Worm (Caenorhabditis elegans) whole organism, young adult: ENCODE data around the gene K06H7.8.

Experiments
- B0261.1 ChIP-seq: sonication (generic microtip); optimal IDR thresholded peaks from 2 replicates; lab custom pipeline; 2016; ENCODE audit warnings: mild to moderate bottlenecking, missing genetic modification characterization, moderate library complexity, missing compliant biosample characterization
- C06A6.2 ChIP-seq: fragments of 200-800 bp; sonication (Bioruptor generic); conservative IDR thresholded peaks from 2 replicates; pipeline ENCODE4 v1.3.6; 2022; ENCODE audit warnings: missing genetic modification characterization, missing compliant biosample characterization
- F10E7.11 ChIP-seq: sonication (generic microtip); optimal IDR thresholded peaks from 2 replicates; lab custom pipeline; 2017; ENCODE audit warnings: mild to moderate bottlenecking, missing genetic modification characterization, moderate library complexity, missing compliant biosample characterization
- F39B2.1 ChIP-seq: fragments of 200-800 bp; sonication (Bioruptor generic); IDR thresholded peaks from 2 replicates; pipeline ENCODE4 v1.3.6; 2022; ENCODE audit warnings: missing genetic modification reagents, missing genetic modification characterization, missing compliant biosample characterization
- F52B5.7 ChIP-seq: sonication (generic microtip); optimal IDR thresholded peaks from 2 replicates; lab custom pipeline; 2016; ENCODE audit warnings: mild to moderate bottlenecking, missing genetic modification characterization, missing compliant biosample characterization
- K11D2.4 ChIP-seq: fragments of 200-800 bp; sonication (Bioruptor generic); IDR thresholded peaks from 2 replicates; pipeline ENCODE4 v1.3.6; 2022; ENCODE audit warnings: missing genetic modification reagents, missing genetic modification characterization, missing compliant biosample characterization
- T07F8.4 ChIP-seq: sonication (generic microtip); optimal IDR thresholded peaks from 2 replicates; lab custom pipeline; 2016; ENCODE audit warnings: mild to moderate bottlenecking, missing genetic modification characterization, moderate library complexity, missing compliant biosample characterization
- T26A5.8 ChIP-seq: sonication (generic microtip); optimal IDR thresholded peaks from 2 replicates; lab custom pipeline; 2016; ENCODE audit warnings: missing genetic modification characterization, missing compliant biosample characterization
- Y56A3A.18 ChIP-seq: fragments of 200-800 bp; sonication (Bioruptor generic); IDR thresholded peaks from 2 replicates; pipeline ENCODE4 v1.3.6; 2022; ENCODE audit warnings: missing genetic modification reagents, missing genetic modification characterization, missing compliant biosample characterization
- akir-1 ChIP-seq: fragments of 200-800 bp; sonication (Bioruptor generic); optimal IDR thresholded peaks from 2 replicates; lab custom pipeline; 2018; ENCODE audit warnings: mild to moderate bottlenecking, missing genetic modification characterization, moderate library complexity, missing compliant biosample characterization
- atf-7 ChIP-seq: sonication (generic microtip); optimal IDR thresholded peaks from 2 replicates; lab custom pipeline; 2017; ENCODE audit warnings: mild to moderate bottlenecking, missing genetic modification characterization, missing compliant biosample characterization
- athp-1 ChIP-seq: sonication (generic microtip); optimal IDR thresholded peaks from 2 replicates; lab custom pipeline; 2017; ENCODE audit warnings: mild to moderate bottlenecking, missing genetic modification characterization, missing compliant biosample characterization
- bed-2 ChIP-seq: fragments of 200-800 bp; sonication (Bioruptor generic); IDR thresholded peaks from 2 replicates; pipeline ENCODE4 v1.3.6; 2022; ENCODE audit warnings: missing genetic modification reagents, missing genetic modification characterization, missing compliant biosample characterization
- cebp-1 ChIP-seq, 2 experiments: fragments of 200-800 bp in 1 of 2; sonication (Bioruptor generic) in 1 of 2; sonication (generic microtip) in 1 of 2; IDR thresholded peaks in 1 of 2; optimal IDR thresholded peaks in 1 of 2; 2 replicates each; pipeline versions ENCODE4 v1.3.6 to Lab custom; 2017 to 2022; ENCODE audit warnings: missing compliant biosample characterization in 2 of 2, missing genetic modification characterization in 2 of 2, mild to moderate bottlenecking in 1 of 2, missing genetic modification reagents in 1 of 2, moderate library complexity in 1 of 2
- cebp-2 ChIP-seq: fragments of 200-800 bp; sonication (Bioruptor generic); IDR thresholded peaks from 2 replicates; pipeline ENCODE4 v1.3.6; 2022; ENCODE audit warnings: missing genetic modification characterization, missing compliant biosample characterization
- ceh-27 ChIP-seq: fragments of 200-800 bp; sonication (Bioruptor generic); optimal IDR thresholded peaks from 2 replicates; lab custom pipeline; 2018; ENCODE audit warnings: mild to moderate bottlenecking, missing genetic modification characterization, moderate library complexity, missing compliant biosample characterization
- ceh-91 ChIP-seq: fragments of 200-800 bp; sonication (Bioruptor generic); IDR thresholded peaks from 2 replicates; pipeline ENCODE4 v1.3.6; 2022; ENCODE audit warnings: missing genetic modification reagents, missing genetic modification characterization, missing compliant biosample characterization
- chd-7 ChIP-seq: sonication (generic microtip); optimal IDR thresholded peaks from 2 replicates; lab custom pipeline; 2016; ENCODE audit warnings: mild to moderate bottlenecking, missing genetic modification characterization, moderate library complexity, missing compliant biosample characterization
- die-1 ChIP-seq: sonication (generic microtip); optimal IDR thresholded peaks from 2 replicates; lab custom pipeline; 2016; ENCODE audit warnings: missing genotype, mild to moderate bottlenecking, missing genetic modification characterization, missing compliant biosample characterization
- dox-1 ChIP-seq: fragments of 200-800 bp; sonication (Bioruptor generic); IDR thresholded peaks from 2 replicates; pipeline ENCODE4 v1.3.6; 2022; ENCODE audit warnings: missing genetic modification reagents, missing genetic modification characterization, missing compliant biosample characterization
- dpl-1 ChIP-seq: fragments of 150-350 bp; optimal IDR thresholded peaks from 2 replicates; lab custom pipeline; 2014; ENCODE audit warnings: missing biosample characterization, missing genetic modification reagents, missing genetic modification characterization
- efl-1 ChIP-seq: fragments of 150-350 bp; optimal IDR thresholded peaks from 2 replicates; lab custom pipeline; 2014; ENCODE audit warnings: missing biosample characterization, missing genetic modification reagents, missing genetic modification characterization
- egl-18 ChIP-seq: fragments of 200-800 bp; sonication (Bioruptor generic); IDR thresholded peaks from 2 replicates; pipeline ENCODE4 v1.3.6; 2022; ENCODE audit warnings: missing genetic modification reagents, missing genetic modification characterization, missing compliant biosample characterization
- egl-44 ChIP-seq: fragments of 200-800 bp; sonication (Bioruptor generic); IDR thresholded peaks from 2 replicates; pipeline ENCODE4 v1.3.6; 2022; ENCODE audit warnings: missing genetic modification reagents, missing genetic modification characterization, missing compliant biosample characterization
- egrh-3 ChIP-seq: fragments of 200-800 bp; sonication (Bioruptor generic); IDR thresholded peaks from 2 replicates; pipeline ENCODE4 v1.3.6; 2022; ENCODE audit warnings: missing genetic modification reagents, missing genetic modification characterization, missing compliant biosample characterization
- ekl-4 ChIP-seq: fragments of 200-800 bp; sonication (Bioruptor generic); IDR thresholded peaks from 2 replicates; pipeline ENCODE4 v1.3.6; 2022; ENCODE audit warnings: missing genetic modification reagents, missing genetic modification characterization, missing compliant biosample characterization
- hmg-1.2 ChIP-seq: fragments of 200-800 bp; sonication (Bioruptor generic); IDR thresholded peaks from 2 replicates; pipeline ENCODE4 v1.3.6; 2022; ENCODE audit warnings: missing genetic modification reagents, missing genetic modification characterization, missing compliant biosample characterization
- let-526 ChIP-seq: fragments of 200-800 bp; sonication (Bioruptor generic); IDR thresholded peaks from 2 replicates; pipeline ENCODE4 v1.3.6; 2022; ENCODE audit warnings: missing genetic modification reagents, missing genetic modification characterization, missing compliant biosample characterization
- madf-8 ChIP-seq: fragments of 200-800 bp; sonication (Bioruptor generic); conservative IDR thresholded peaks from 2 replicates; pipeline ENCODE4 v1.3.6; 2022; ENCODE audit warnings: missing genetic modification reagents, missing genetic modification characterization, missing compliant biosample characterization
- nhr-120 ChIP-seq: fragments of 200-800 bp; sonication (Bioruptor generic); IDR thresholded peaks from 2 replicates; pipeline ENCODE4 v1.3.6; 2022; ENCODE audit warnings: missing genetic modification characterization, missing compliant biosample characterization
- nhr-80 ChIP-seq: sonication (generic microtip); optimal IDR thresholded peaks from 2 replicates; lab custom pipeline; 2016; ENCODE audit warnings: missing genetic modification characterization, missing compliant biosample characterization
- rcor-1 ChIP-seq: fragments of 200-800 bp; sonication (Bioruptor generic); IDR thresholded peaks from 2 replicates; pipeline ENCODE4 v1.3.6; 2022; ENCODE audit warnings: missing genetic modification reagents, missing genetic modification characterization, missing compliant biosample characterization
- somi-1 ChIP-seq: fragments of 200-800 bp; sonication (Bioruptor generic); optimal IDR thresholded peaks from 2 replicates; lab custom pipeline; 2018; ENCODE audit warnings: mild to moderate bottlenecking, missing genetic modification characterization, missing compliant biosample characterization
- tbx-9 ChIP-seq: sonication (generic microtip); optimal IDR thresholded peaks from 2 replicates; lab custom pipeline; 2016; ENCODE audit warnings: borderline replicate concordance, missing genetic modification characterization, inconsistent platforms, missing compliant biosample characterization
- tlf-1 ChIP-seq: fragments of 200-800 bp; sonication (Bioruptor generic); optimal IDR thresholded peaks from 2 replicates; lab custom pipeline; 2018; ENCODE audit warnings: mild to moderate bottlenecking, missing genetic modification characterization, missing compliant biosample characterization
- unc-130 ChIP-seq: sonication (generic microtip); optimal IDR thresholded peaks from 2 replicates; lab custom pipeline; 2016; ENCODE audit warnings: missing genetic modification reagents, missing genetic modification characterization, missing compliant biosample characterization
- zfh-2 ChIP-seq: fragments of 200-800 bp; sonication (Bioruptor generic); conservative IDR thresholded peaks from 2 replicates; pipeline ENCODE4 v1.3.6; 2022; ENCODE audit warnings: missing genetic modification reagents, missing genetic modification characterization, missing compliant biosample characterization
- ztf-18 ChIP-seq: sonication (generic microtip); optimal IDR thresholded peaks from 2 replicates; lab custom pipeline; 2016; ENCODE audit warnings: missing genotype, mild to moderate bottlenecking, missing genetic modification characterization, missing compliant biosample characterization
- ztf-22 ChIP-seq: fragments of 200-800 bp; sonication (Bioruptor generic); optimal IDR thresholded peaks from 2 replicates; lab custom pipeline; 2018; ENCODE audit warnings: mild to moderate bottlenecking, missing genetic modification characterization, moderate library complexity, missing compliant biosample characterization
- ztf-28 ChIP-seq: fragments of 200-800 bp; sonication (Bioruptor generic); IDR thresholded peaks from 2 replicates; pipeline ENCODE4 v1.3.6; 2022; ENCODE audit warnings: missing genetic modification reagents, missing genetic modification characterization, missing compliant biosample characterization
- ztf-6 ChIP-seq: fragments of 200-800 bp; sonication (Bioruptor generic); IDR thresholded peaks from 2 replicates; pipeline ENCODE4 v1.3.6; 2022; ENCODE audit warnings: missing genetic modification reagents, missing genetic modification characterization, missing compliant biosample characterization

Gene K06H7.8

DNA sequence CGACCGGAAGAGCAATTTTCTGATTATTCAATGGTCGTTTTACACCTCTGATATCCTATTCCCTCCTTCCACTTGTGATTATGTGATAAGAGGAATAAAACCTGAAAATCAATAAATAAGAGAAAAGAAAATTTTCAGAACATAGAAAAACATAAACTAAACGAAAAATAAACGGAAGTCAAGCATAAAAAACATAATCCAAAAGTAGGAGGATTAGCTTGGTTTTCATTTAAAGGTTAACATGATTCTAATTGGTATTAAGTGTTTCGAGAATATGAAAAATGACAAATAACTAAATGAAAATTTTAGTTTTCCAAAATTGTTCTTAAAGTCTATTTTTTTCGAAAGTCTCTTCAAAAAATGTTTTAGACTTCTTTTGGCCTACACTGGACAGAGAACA, 23.1 kb upstream of the K06H7.8 start, which contains the start of gene gei-8:
TSS of gene gei-8 (minus strand) at position 101 of the 400 bp plus-strand sequence.
- TF ChIP-seq ceh-91 (GFP tag; lab: Robert Waterston, UW) (no peak), ztf-18 (no peak), nhr-80 (tag; lab: Kevin White, UChicago) (no peak), egl-44 (GFP tag; lab: Robert Waterston, UW) (no peak), F52B5.7 (tag; lab: Kevin White, UChicago) (no peak)

DNA sequence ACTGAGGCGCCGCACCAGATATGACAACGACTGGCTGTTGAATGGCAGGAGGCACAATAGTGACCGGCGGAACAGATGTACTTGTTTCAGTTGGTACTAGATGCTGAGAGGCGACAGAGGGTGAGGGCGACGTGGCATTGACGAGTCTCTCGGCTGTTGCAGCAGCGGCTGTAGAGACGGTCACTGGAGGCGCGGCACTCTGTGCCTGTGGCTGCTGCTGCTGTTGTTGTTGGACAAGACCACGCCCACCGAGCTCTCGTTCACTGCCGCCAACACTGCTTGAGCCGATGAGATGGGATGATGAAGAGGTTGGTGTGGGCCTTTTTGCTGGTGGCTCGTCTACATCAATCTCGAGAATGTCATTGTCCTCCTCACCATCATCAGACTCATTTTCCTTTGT, 19.1 kb upstream of the K06H7.8 start:
- TF ChIP-seq zfh-2 (GFP tag; lab: Robert Waterston, UW) (peak; percentile 85), madf-8 (GFP tag; lab: Robert Waterston, UW) (no peak), egrh-3 (GFP tag; lab: Robert Waterston, UW) (peak; percentile 54), tbx-9 (tag; lab: Kevin White, UChicago) (no peak)
- TF ChIP-seq, all 124 proteins: peak for 2

ce11 chrIII:8115877-8116276, 17.9 kb upstream of the K06H7.8 start:
- TF ChIP-seq zfh-2 (GFP tag; lab: Robert Waterston, UW) (peak; percentile 59), nhr-120 (GFP tag; lab: Robert Waterston, UW) (no peak)

- TF ChIP-seq unc-130 (GFP tag; lab: Kevin White, UChicago) (no peak), ztf-22 (GFP tag; lab: Kevin White, UChicago) (no peak), cebp-1 (GFP tag; IDR thresholded peaks at IDR 0.05; lab: Robert Waterston, UW) (no peak), cebp-1 (tag; optimal IDR thresholded peaks at IDR 0.05; lab: Kevin White, UChicago) (no peak), egl-44 (GFP tag; lab: Robert Waterston, UW) (no peak), athp-1 (tag; lab: Kevin White, UChicago) (no peak), F10E7.11 (tag; lab: Kevin White, UChicago) (no peak), dpl-1 (GFP tag; lab: Kevin White, UChicago) (no peak), T26A5.8 (tag; lab: Kevin White, UChicago) (no peak), cebp-2 (no peak), hmg-1.2 (no peak), tbx-9 (tag; lab: Kevin White, UChicago) (no peak), nhr-80 (tag; lab: Kevin White, UChicago) (no peak), ekl-4 (GFP tag; lab: Robert Waterston, UW) (no peak), K11D2.4 (GFP tag; lab: Robert Waterston, UW) (no peak), chd-7 (tag; lab: Kevin White, UChicago) (no peak), akir-1 (GFP tag; lab: Kevin White, UChicago) (no peak), die-1 (no peak), egl-18 (no peak), rcor-1 (GFP tag; lab: Robert Waterston, UW) (no peak), Y56A3A.18 (GFP tag; lab: Robert Waterston, UW) (no peak)
These were observed 13.3 kb upstream of the K06H7.8 start for ce11 chrIII:8111347-8111746.

DNA sequence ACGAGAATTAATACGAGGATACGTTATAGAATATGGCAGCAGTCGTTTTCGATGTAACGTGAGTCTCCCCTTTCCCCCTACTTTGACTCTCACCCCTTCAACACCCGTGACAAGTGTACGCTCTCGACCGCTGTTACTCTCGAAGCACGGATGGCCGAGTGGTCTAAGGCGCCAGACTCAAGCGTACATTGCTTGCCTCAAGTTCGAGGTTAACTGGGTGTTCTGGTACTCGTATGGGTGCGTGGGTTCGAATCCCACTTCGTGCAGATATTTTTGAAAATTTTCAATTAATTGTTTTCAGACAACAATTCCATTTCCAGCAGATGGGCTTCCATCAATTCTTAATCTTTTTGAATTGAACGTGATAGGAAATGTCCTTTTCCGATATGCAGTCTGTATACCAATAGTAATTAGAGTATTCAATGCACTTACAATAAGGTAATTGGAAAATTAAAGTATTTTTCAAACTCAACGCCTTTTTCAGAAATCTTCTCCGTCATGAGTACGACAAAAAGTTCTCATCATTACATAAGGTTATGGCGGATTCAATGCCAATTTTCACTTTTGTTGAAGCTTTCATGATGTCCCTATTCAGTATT, 11.5 kb upstream of the K06H7.8 start:
- no peak for TF ChIP-seq F39B2.1 (GFP tag; lab: Robert Waterston, UW)
- peak; percentile 19 for TF ChIP-seq atf-7 (tag; lab: Kevin White, UChicago)
- peak; percentile 83 for TF ChIP-seq T07F8.4 (tag; lab: Kevin White, UChicago)
- TF ChIP-seq tlf-1 (GFP tag; lab: Kevin White, UChicago), result peak; percentile 33
- peak; percentile 40; the same call in 1 of the 2 replicates for TF ChIP-seq ceh-91 (GFP tag; lab: Robert Waterston, UW)
- TF ChIP-seq dox-1 (GFP tag; lab: Robert Waterston, UW), result peak; percentile 89
- 0 out of 2 replicates have a peak, but pooled peaks have one; percentile 18 for TF ChIP-seq C06A6.2 (GFP tag; lab: Robert Waterston, UW)
- peak; percentile 77 for TF ChIP-seq ztf-18
- TF ChIP-seq ztf-28 (GFP tag; lab: Robert Waterston, UW), result peak; percentile 74; the same call in 1 of the 2 replicates
- TF ChIP-seq let-526 (GFP tag; lab: Robert Waterston, UW), result no peak
- peak; percentile 83 for TF ChIP-seq ztf-6 (GFP tag; lab: Robert Waterston, UW)
- no peak for TF ChIP-seq somi-1
- peak; percentile 93 for TF ChIP-seq B0261.1 (tag; lab: Kevin White, UChicago)
- peak; percentile 48; the same call in 1 of the 2 replicates for TF ChIP-seq zfh-2 (GFP tag; lab: Robert Waterston, UW)
- no peak for TF ChIP-seq bed-2 (GFP tag; lab: Robert Waterston, UW)
- TF ChIP-seq efl-1 (GFP tag; lab: Kevin White, UChicago), result peak; percentile 4
- TF ChIP-seq ztf-22 (GFP tag; lab: Kevin White, UChicago), result peak; percentile 14
- peak; percentile 89 for TF ChIP-seq ceh-27 (GFP tag; lab: Kevin White, UChicago)
